Worm (Caenorhabditis elegans) whole organism, early embryonic: ENCODE data around the gene T27A1.3.

Experiments
- B0310.2 ChIP-seq: sonication (generic microtip); optimal IDR thresholded peaks from 2 replicates; lab custom pipeline; 2016; ENCODE audit warnings: mild to moderate bottlenecking, missing genetic modification characterization, missing compliant biosample characterization
- ama-1 ChIP-seq: fragments of 150-350 bp; optimal IDR thresholded peaks from 2 replicates; lab custom pipeline; 2014
- sea-1 ChIP-seq: fragments of 200-800 bp; sonication (Bioruptor generic); conservative IDR thresholded peaks from 2 replicates; pipeline ENCODE4 v1.3.6; 2022; ENCODE audit warnings: missing genetic modification characterization, missing compliant biosample characterization

ce11 chrII:587533-587932, 52.2 kb downstream of the T27A1.3 start, which contains the start of gene fbxb-34:
- TF ChIP-seq ama-1 (no peak), B0310.2 (tag; lab: Kevin White, UChicago) (no peak), sea-1 (no peak)
